Worm (Caenorhabditis elegans): ENCODE measurements around the gene K02A2.5.
A peak's percentile ranks its signal among the peaks of the same experiment; 100 is the strongest.

Gene K02A2.5

ce11 chrII:7396081-7396480 lies 15.7 kb downstream of the K02A2.5 start:
- TF ChIP-seq him-1 (tag; optimal IDR thresholded peaks at IDR 0.05): no peak
- no peak for TF ChIP-seq K11D2.4 (GFP tag; IDR thresholded peaks at IDR 0.05)
- no peak for TF ChIP-seq ztf-6 (GFP tag; IDR thresholded peaks at IDR 0.05)
- TF ChIP-seq madf-10 (tag; optimal IDR thresholded peaks at IDR 0.05): no peak

- TF ChIP-seq ceh-79 (tag; optimal IDR thresholded peaks at IDR 0.05) (no peak), ets-4 (GFP tag; optimal IDR thresholded peaks at IDR 0.05) (no peak), unc-62 (GFP tag; optimal IDR thresholded peaks at IDR 0.05) (no peak), unc-130 (GFP tag; optimal IDR thresholded peaks at IDR 0.05) (no peak), egrh-3 (GFP tag; IDR thresholded peaks at IDR 0.05) (no peak), repo-1 (tag; optimal IDR thresholded peaks at IDR 0.05) (no peak), pbrm-1 (GFP tag; IDR thresholded peaks at IDR 0.05) (no peak), cebp-2 (GFP tag; IDR thresholded peaks at IDR 0.05) (no peak), mxl-1 (tag; optimal IDR thresholded peaks at IDR 0.05) (no peak), nfya-1 (tag; optimal IDR thresholded peaks at IDR 0.05; ENCODE audit: borderline replicate concordance, insufficient read depth) (no peak), F55B11.4 (tag; optimal IDR thresholded peaks at IDR 0.05; ENCODE audit: borderline replicate concordance, insufficient read depth) (no peak), madf-6 (GFP tag; IDR thresholded peaks at IDR 0.05) (no peak; the same call in 1 of the 2 replicates), ccch-3 (GFP tag; optimal IDR thresholded peaks at IDR 0.05) (no peak), ama-1 (optimal IDR thresholded peaks at IDR 0.05) (no peak), ama-1 (GFP tag; optimal IDR thresholded peaks at IDR 0.05) (no peak), F23B12.7 (tag; optimal IDR thresholded peaks at IDR 0.05; ENCODE audit: insufficient read depth) (no peak), snpc-1.3 (tag; optimal IDR thresholded peaks at IDR 0.05; ENCODE audit: insufficient read depth) (no peak), lsy-27 (tag; optimal IDR thresholded peaks at IDR 0.05; ENCODE audit: borderline replicate concordance, insufficient read depth) (no peak), snpc-3.4 (tag; optimal IDR thresholded peaks at IDR 0.05) (no peak), tlf-1 (GFP tag; optimal IDR thresholded peaks at IDR 0.05) (no peak)
These were observed 17.2 kb downstream of the K02A2.5 start, which contains the start of gene bath-44 for ce11 chrII:7394690-7395054. Gene bath-44, plus strand, starts transcription at chrII:7394955.

- TF ChIP-seq him-1 (tag; optimal IDR thresholded peaks at IDR 0.05): peak; percentile 49
- no peak for TF ChIP-seq dox-1 (GFP tag; IDR thresholded peaks at IDR 0.05)
- no peak for TF ChIP-seq lir-1 (GFP tag; conservative IDR thresholded peaks at IDR 0.05)
- TF ChIP-seq bed-1 (GFP tag; IDR thresholded peaks at IDR 0.05): no peak
- peak; percentile 42 for TF ChIP-seq snpc-3.4 (tag; optimal IDR thresholded peaks at IDR 0.05)
- TF ChIP-seq ama-1 (optimal IDR thresholded peaks at IDR 0.05): peak; percentile 21
- TF ChIP-seq ama-1 (GFP tag; optimal IDR thresholded peaks at IDR 0.05): no peak
- TF ChIP-seq madf-8 (GFP tag; conservative IDR thresholded peaks at IDR 0.05): peak; percentile 70; the same call in 1 of the 2 replicates
- TF ChIP-seq unc-62 (GFP tag; optimal IDR thresholded peaks at IDR 0.05): peak; percentile 45
- TF ChIP-seq lin-26 (GFP tag; IDR thresholded peaks at IDR 0.05): 0 out of 2 replicates have a peak, but pooled peaks have one; percentile 20
- no peak for TF ChIP-seq hsf-1 (GFP tag; IDR thresholded peaks at IDR 0.05)
- TF ChIP-seq nfya-2 (GFP tag; IDR thresholded peaks at IDR 0.05): no peak
- peak; percentile 87 for TF ChIP-seq madf-6 (GFP tag; IDR thresholded peaks at IDR 0.05)
- TF ChIP-seq xnd-1 (tag; optimal IDR thresholded peaks at IDR 0.05): peak; percentile 70
- peak; percentile 85 for TF ChIP-seq F33H1.4 (GFP tag; IDR thresholded peaks at IDR 0.05)
- peak; percentile 25 for TF ChIP-seq efl-1 (GFP tag; optimal IDR thresholded peaks at IDR 0.05)
- TF ChIP-seq let-607 (tag; optimal IDR thresholded peaks at IDR 0.05): no peak
- no peak for TF ChIP-seq cebp-1 (GFP tag; IDR thresholded peaks at IDR 0.05)
- TF ChIP-seq cebp-1 (tag; optimal IDR thresholded peaks at IDR 0.05): peak; percentile 3
- no peak for TF ChIP-seq snpc-1.1 (tag; optimal IDR thresholded peaks at IDR 0.05; ENCODE audit: insufficient read depth)
- 0 out of 2 replicates have a peak, but pooled peaks have one; percentile 34 for TF ChIP-seq ceh-91 (GFP tag; IDR thresholded peaks at IDR 0.05)
- peak; percentile 87 for TF ChIP-seq lsl-1 (GFP tag; optimal IDR thresholded peaks at IDR 0.05)
These were observed 17.7 kb downstream of the K02A2.5 start for ce11 chrII:7393922-7394689.
